Fruit fly (Drosophila melanogaster): Measurements from ENCODE around the gene Nep7.

dm6 chr3R:27928984-27929924, 25.5 kb upstream of the Nep7 start:
- TF ChIP-seq CG8319 (GFP tag; optimal IDR thresholded peaks at IDR 0.05) (no peak), Eip78C (GFP tag) (peak; percentile 13), CG15336 (GFP tag; IDR thresholded peaks at IDR 0.05) (no peak), dac (GFP tag; optimal IDR thresholded peaks at IDR 0.05) (no peak), spab (GFP tag; optimal IDR thresholded peaks at IDR 0.05) (no peak), Eip93F (GFP tag; optimal IDR thresholded peaks at IDR 0.05) (peak; percentile 71), Sox15 (GFP tag; optimal IDR thresholded peaks at IDR 0.05) (no peak), CG10669 (GFP tag; optimal IDR thresholded peaks at IDR 0.05) (no peak), OdsH (GFP tag; optimal IDR thresholded peaks at IDR 0.05) (no peak), CG11762 (GFP tag; optimal IDR thresholded peaks at IDR 0.05; ENCODE audit: insufficient read depth) (no peak), Lpt (GFP tag; optimal IDR thresholded peaks at IDR 0.05) (no peak)

Measured in whole organism, prepupa.